Worm (Caenorhabditis elegans) whole organism, L1 larva: Measurements from ENCODE around the gene T20D3.5.

Experiments
- ama-1 ChIP-seq: fragments of 150-350 bp; optimal IDR thresholded peaks from 2 replicates; lab custom pipeline; 2014
- ceh-63 ChIP-seq: fragments of 200-800 bp; sonication (Bioruptor generic); optimal IDR thresholded peaks from 2 replicates; lab custom pipeline; 2018; ENCODE audit warnings: mild to moderate bottlenecking, missing genetic modification characterization, missing compliant biosample characterization
- ceh-8 ChIP-seq: fragments of 200-800 bp; sonication (Bioruptor generic); optimal IDR thresholded peaks from 2 replicates; lab custom pipeline; 2018; ENCODE audit warnings: mild to moderate bottlenecking, missing genetic modification characterization, moderate library complexity, missing compliant biosample characterization
- ceh-82 ChIP-seq, 3 experiments: fragments of 150-350 bp in 1 of 3; sonication (generic microtip) in 2 of 3; optimal IDR thresholded peaks; 2 replicates each; lab custom pipeline; 2014 to 2017; ENCODE audit warnings: missing biosample characterization in 3 of 3, missing genetic modification characterization in 3 of 3
- ceh-88 ChIP-seq: fragments of 200-800 bp; sonication (Bioruptor generic); IDR thresholded peaks from 2 replicates; pipeline ENCODE4 v1.3.6; 2022; ENCODE audit warnings: missing genetic modification characterization, missing compliant biosample characterization
- ces-1 ChIP-seq: fragments of 150-350 bp; optimal IDR thresholded peaks from 2 replicates; lab custom pipeline; 2014; ENCODE audit warnings: missing biosample characterization, missing genetic modification reagents, missing genetic modification characterization
- dsc-1 ChIP-seq: sonication (generic microtip); optimal IDR thresholded peaks from 2 replicates; lab custom pipeline; 2016; ENCODE audit warnings: mild to moderate bottlenecking, missing genetic modification characterization, missing compliant biosample characterization
- efl-1 ChIP-seq, 4 experiments: fragments of 150-350 bp; optimal IDR thresholded peaks in 3 of 4; peaks in 1 of 4; 1 replicate in 1 of 4; 2 replicates in 3 of 4; lab custom pipeline; 2014; ENCODE audit warnings: missing biosample characterization in 2 of 4, missing genetic modification characterization in 2 of 4, missing genetic modification reagents in 2 of 4
- elt-2 ChIP-seq: sonication (generic microtip); optimal IDR thresholded peaks from 2 replicates; lab custom pipeline; 2016; ENCODE audit warnings: missing genetic modification characterization, mild to moderate bottlenecking, inconsistent platforms, missing compliant biosample characterization, missing genetic modification reagents
- elt-3 ChIP-seq, 6 experiments: fragments of 150-350 bp in 1 of 6; sonication (generic microtip); optimal IDR thresholded peaks; 2 replicates each; lab custom pipeline; 2017 to 2018; ENCODE audit warnings: missing biosample characterization in 6 of 6, missing genetic modification characterization in 6 of 6, inconsistent platforms in 1 of 6
- fkh-10 ChIP-seq: sonication (generic microtip); optimal IDR thresholded peaks from 2 replicates; lab custom pipeline; 2017; ENCODE audit warnings: missing biosample characterization, missing genetic modification reagents, missing genetic modification characterization
- fkh-4 ChIP-seq: sonication (generic microtip); optimal IDR thresholded peaks from 2 replicates; lab custom pipeline; 2016; ENCODE audit warnings: missing compliant biosample characterization, missing genetic modification characterization, borderline replicate concordance
- fkh-8 ChIP-seq: sonication (generic microtip); optimal IDR thresholded peaks from 2 replicates; lab custom pipeline; 2016; ENCODE audit warnings: mild to moderate bottlenecking, missing genetic modification characterization, missing compliant biosample characterization
- grh-1 ChIP-seq: fragments of 200-800 bp; sonication (Bioruptor generic); IDR thresholded peaks from 2 replicates; pipeline ENCODE4 v1.3.6; 2022; ENCODE audit warnings: missing genetic modification reagents, missing genetic modification characterization, missing compliant biosample characterization
- hlh-17 ChIP-seq: fragments of 200-800 bp; sonication (Bioruptor generic); optimal IDR thresholded peaks from 2 replicates; lab custom pipeline; 2018; ENCODE audit warnings: missing genetic modification characterization, mild to moderate bottlenecking, missing compliant biosample characterization, moderate library complexity, borderline replicate concordance
- hlh-4 ChIP-seq: sonication (generic microtip); optimal IDR thresholded peaks from 2 replicates; lab custom pipeline; 2016; ENCODE audit warnings: mild to moderate bottlenecking, missing genetic modification characterization, missing compliant biosample characterization
- irx-1 ChIP-seq: sonication (generic microtip); optimal IDR thresholded peaks from 2 replicates; lab custom pipeline; 2016; ENCODE audit warnings: missing genetic modification characterization, missing compliant biosample characterization
- isw-1 ChIP-seq: fragments of 200-800 bp; sonication (Bioruptor generic); IDR thresholded peaks from 2 replicates; pipeline ENCODE4 v1.3.6; 2022; ENCODE audit warnings: missing genetic modification characterization, missing compliant biosample characterization
- lin-13 ChIP-seq: fragments of 150-350 bp; optimal IDR thresholded peaks from 2 replicates; lab custom pipeline; 2014; ENCODE audit warnings: missing biosample characterization, missing genetic modification reagents, missing genetic modification characterization
- lin-14 ChIP-seq: fragments of 200-800 bp; sonication (Bioruptor generic); optimal IDR thresholded peaks from 2 replicates; lab custom pipeline; 2018; ENCODE audit warnings: mild to moderate bottlenecking, missing genetic modification characterization, moderate library complexity, missing compliant biosample characterization
- lin-15B ChIP-seq: fragments of 150-350 bp; sonication (generic microtip); optimal IDR thresholded peaks from 3 replicates; lab custom pipeline; 2014; ENCODE audit warnings: missing biosample characterization, missing genetic modification characterization
- lin-35 ChIP-seq, 2 experiments: fragments of 150-350 bp; optimal IDR thresholded peaks; 2 replicates each; lab custom pipeline; 2014; ENCODE audit warnings: missing biosample characterization in 2 of 2, missing genetic modification characterization in 2 of 2, missing genetic modification reagents in 2 of 2
- lir-3 ChIP-seq: sonication (generic microtip); optimal IDR thresholded peaks from 2 replicates; lab custom pipeline; 2016; ENCODE audit warnings: mild to moderate bottlenecking, missing genetic modification characterization, moderate library complexity, missing compliant biosample characterization; ENCODE audit not compliant: poor library complexity
- lsy-2 ChIP-seq, 2 experiments: fragments of 150-350 bp; optimal IDR thresholded peaks; 2 replicates each; lab custom pipeline; 2014; ENCODE audit warnings: missing biosample characterization in 2 of 2, missing genetic modification characterization in 2 of 2
- mab-9 ChIP-seq: fragments of 200-800 bp; sonication (Bioruptor generic); IDR thresholded peaks from 2 replicates; pipeline ENCODE4 v1.3.6; 2022; ENCODE audit warnings: missing genetic modification reagents, missing genetic modification characterization, missing compliant biosample characterization
- mdl-1 ChIP-seq, 2 experiments: fragments of 150-350 bp; optimal IDR thresholded peaks; 2 replicates each; lab custom pipeline; 2014 to 2017; ENCODE audit warnings: missing biosample characterization in 2 of 2, missing genetic modification characterization in 2 of 2, inconsistent platforms in 1 of 2
- mep-1 ChIP-seq: fragments of 150-350 bp; optimal IDR thresholded peaks from 2 replicates; lab custom pipeline; 2014; ENCODE audit warnings: missing biosample characterization, missing genetic modification characterization
- nhr-11 ChIP-seq: fragments of 150-350 bp; optimal IDR thresholded peaks from 2 replicates; lab custom pipeline; 2014; ENCODE audit warnings: missing biosample characterization, missing genetic modification characterization
- nhr-237 ChIP-seq: fragments of 150-350 bp; optimal IDR thresholded peaks from 2 replicates; lab custom pipeline; 2014; ENCODE audit warnings: missing biosample characterization, missing genetic modification characterization
- nhr-71 ChIP-seq: sonication (generic microtip); optimal IDR thresholded peaks from 2 replicates; lab custom pipeline; 2016; ENCODE audit warnings: mild to moderate bottlenecking, missing genetic modification characterization, moderate library complexity, missing compliant biosample characterization
- nhr-76 ChIP-seq: sonication (generic microtip); optimal IDR thresholded peaks from 2 replicates; lab custom pipeline; 2017; ENCODE audit warnings: missing biosample characterization, missing genetic modification characterization
- nhr-84 ChIP-seq: sonication (generic microtip); optimal IDR thresholded peaks from 2 replicates; lab custom pipeline; 2017; ENCODE audit warnings: missing biosample characterization, missing genetic modification characterization
- nhr-85 ChIP-seq: sonication (generic microtip); peaks from one replicate; lab custom pipeline; 2016; ENCODE audit warnings: missing genetic modification characterization, inconsistent platforms, missing compliant biosample characterization
- nhr-90 ChIP-seq: sonication (generic microtip); optimal IDR thresholded peaks from 2 replicates; lab custom pipeline; 2016; ENCODE audit warnings: mild to moderate bottlenecking, missing genetic modification characterization, missing compliant biosample characterization; ENCODE audit not compliant: poor library complexity
- pag-3 ChIP-seq: sonication (generic microtip); optimal IDR thresholded peaks from 2 replicates; lab custom pipeline; 2017; ENCODE audit warnings: missing genetic modification characterization, mild to moderate bottlenecking, missing compliant biosample characterization, antibody characterized with exemption, borderline replicate concordance; ENCODE audit not compliant: insufficient read depth
- pax-3 ChIP-seq: fragments of 200-800 bp; sonication (Bioruptor generic); optimal IDR thresholded peaks from 2 replicates; lab custom pipeline; 2018; ENCODE audit warnings: mild to moderate bottlenecking, missing genetic modification characterization, moderate library complexity, missing compliant biosample characterization
- pqm-1 ChIP-seq: sonication (generic microtip); optimal IDR thresholded peaks from 3 replicates; lab custom pipeline; 2017; ENCODE audit warnings: missing biosample characterization, missing genetic modification characterization
- rnt-1 ChIP-seq: sonication (generic microtip); optimal IDR thresholded peaks from 2 replicates; lab custom pipeline; 2016; ENCODE audit warnings: mild to moderate bottlenecking, missing genetic modification characterization, moderate library complexity, missing compliant biosample characterization
- snu-23 ChIP-seq: sonication (generic microtip); optimal IDR thresholded peaks from 2 replicates; lab custom pipeline; 2016; ENCODE audit warnings: missing genetic modification characterization, missing compliant biosample characterization
- sptf-1 ChIP-seq: fragments of 150-350 bp; optimal IDR thresholded peaks from 2 replicates; lab custom pipeline; 2014; ENCODE audit warnings: missing biosample characterization, missing genetic modification characterization
- sup-37 ChIP-seq: fragments of 200-800 bp; sonication (Bioruptor generic); optimal IDR thresholded peaks from 2 replicates; lab custom pipeline; 2018; ENCODE audit warnings: mild to moderate bottlenecking, missing genetic modification characterization, missing compliant biosample characterization
- swsn-7 ChIP-seq: sonication (generic microtip); optimal IDR thresholded peaks from 2 replicates; lab custom pipeline; 2016; ENCODE audit warnings: missing genetic modification characterization, missing compliant biosample characterization
- unc-130 ChIP-seq: fragments of 150-350 bp; optimal IDR thresholded peaks from 2 replicates; lab custom pipeline; 2017; ENCODE audit warnings: missing biosample characterization, missing genetic modification characterization, inconsistent platforms
- unc-30 ChIP-seq: sonication (generic microtip); optimal IDR thresholded peaks from 2 replicates; lab custom pipeline; 2017; ENCODE audit warnings: missing biosample characterization, missing genetic modification characterization
- vab-15 ChIP-seq: sonication (generic microtip); optimal IDR thresholded peaks from 2 replicates; lab custom pipeline; 2017; ENCODE audit warnings: missing genotype, mild to moderate bottlenecking, missing genetic modification characterization, missing compliant biosample characterization
- zip-4 ChIP-seq: fragments of 200-800 bp; sonication (Bioruptor generic); optimal IDR thresholded peaks from 2 replicates; lab custom pipeline; 2018; ENCODE audit warnings: mild to moderate bottlenecking, missing genetic modification characterization, moderate library complexity, missing compliant biosample characterization
- ztf-4 ChIP-seq: fragments of 150-350 bp; optimal IDR thresholded peaks from 2 replicates; lab custom pipeline; 2014; ENCODE audit warnings: missing biosample characterization, missing genetic modification characterization

The T20D3.5 gene

ce11 chrIV:9333007-9333406 lies 3.8 kb upstream of the T20D3.5 start:
- TF ChIP-seq lin-15B (tag; lab: Kevin White, UChicago): no peak
- no peak for TF ChIP-seq ceh-8 (GFP tag; lab: Kevin White, UChicago)
- no peak for TF ChIP-seq lin-13 (GFP tag; lab: Kevin White, UChicago)
- no peak for TF ChIP-seq snu-23 (GFP tag; lab: Kevin White, UChicago)
- TF ChIP-seq pag-3 (tag; lab: Kevin White, UChicago): no peak
- TF ChIP-seq nhr-237 (tag; lab: Kevin White, UChicago): no peak
- no peak for TF ChIP-seq lin-35 (GFP tag; optimal IDR thresholded peaks at IDR 0.05; lab: Kevin White, UChicago)
- TF ChIP-seq vab-15 (tag; lab: Kevin White, UChicago): no peak
- no peak for TF ChIP-seq nhr-76
- TF ChIP-seq zip-4 (GFP tag; lab: Kevin White, UChicago): no peak
- peak; percentile 47 for TF ChIP-seq elt-2 (tag; lab: Kevin White, UChicago)
- TF ChIP-seq nhr-11 (tag; lab: Kevin White, UChicago): no peak
- no peak for TF ChIP-seq lir-3
- no peak for TF ChIP-seq pax-3 (tag; lab: Kevin White, UChicago)
- TF ChIP-seq swsn-7 (tag; lab: Kevin White, UChicago): no peak
- no peak for TF ChIP-seq ces-1
- TF ChIP-seq efl-1 (optimal IDR thresholded peaks at IDR 0.05; lab: Kevin White, UChicago): no peak
- TF ChIP-seq efl-1 (GFP tag; optimal IDR thresholded peaks at IDR 0.05 in 1 of 2; lab: Kevin White, UChicago): peak in 1 of 2 experiments; percentile 41
- TF ChIP-seq pqm-1 (tag; lab: Kevin White, UChicago): no peak
- no peak for TF ChIP-seq ceh-63 (GFP tag; lab: Kevin White, UChicago)
- no peak for TF ChIP-seq mab-9 (GFP tag; lab: Robert Waterston, UW)
- TF ChIP-seq ama-1 (lab: Kevin White, UChicago): peak; percentile 45
- no peak for TF ChIP-seq nhr-85 (tag; lab: Kevin White, UChicago)
- TF ChIP-seq dsc-1 (tag; lab: Kevin White, UChicago): no peak
- peak; percentile 5 for TF ChIP-seq nhr-90
- TF ChIP-seq unc-30: no peak
- no peak for TF ChIP-seq nhr-84 (tag; lab: Kevin White, UChicago)
- no peak for TF ChIP-seq rnt-1

ce11 chrIV:9335552-9336251 lies 1.1 kb upstream of the T20D3.5 start, which contains the start of the genes coa-4 and T20D3.14:
coa-4 (minus strand) TSS chrIV:9335602.
T20D3.14 (minus strand) TSS chrIV:9335909.
- TF ChIP-seq ztf-4 (tag; lab: Kevin White, UChicago): no peak
- TF ChIP-seq unc-130 (tag; lab: Kevin White, UChicago): no peak
- no peak for TF ChIP-seq ceh-88 (GFP tag; lab: Robert Waterston, UW)
- no peak for TF ChIP-seq sptf-1 (tag; lab: Kevin White, UChicago)
- peak in 1 of 6 experiments; percentile 43 for TF ChIP-seq elt-3 (tag; optimal IDR thresholded peaks at IDR 0.05; lab: Kevin White, UChicago)
- TF ChIP-seq nhr-71 (tag; lab: Kevin White, UChicago): peak; percentile 71
- TF ChIP-seq hlh-4 (tag; lab: Kevin White, UChicago): no peak
- TF ChIP-seq grh-1 (GFP tag; lab: Robert Waterston, UW): no peak
- TF ChIP-seq isw-1 (GFP tag; lab: Robert Waterston, UW): no peak
- peak; percentile 17 for TF ChIP-seq elt-2 (tag; lab: Kevin White, UChicago)
- TF ChIP-seq lin-13 (GFP tag; lab: Kevin White, UChicago): no peak
- TF ChIP-seq nhr-76: no peak
- no peak for TF ChIP-seq fkh-4 (tag; lab: Kevin White, UChicago)
- no peak for TF ChIP-seq pqm-1 (tag; lab: Kevin White, UChicago)
- peak in 2 of 3 experiments; percentile 6 to 26 for TF ChIP-seq ceh-82 (tag; optimal IDR thresholded peaks at IDR 0.05; lab: Kevin White, UChicago)
- TF ChIP-seq snu-23 (GFP tag; lab: Kevin White, UChicago): peak; percentile 75
- TF ChIP-seq lin-14: peak; percentile 75
- TF ChIP-seq fkh-8: no peak
- no peak for TF ChIP-seq lin-15B (tag; lab: Kevin White, UChicago)
- TF ChIP-seq mdl-1 (tag; optimal IDR thresholded peaks at IDR 0.05; lab: Kevin White, UChicago): peak in 1 of 2 experiments; percentile 54
- no peak for TF ChIP-seq ces-1
- TF ChIP-seq swsn-7 (tag; lab: Kevin White, UChicago): peak; percentile 39
- TF ChIP-seq irx-1: peak; percentile 9
- TF ChIP-seq rnt-1: peak; percentile 33
- TF ChIP-seq lsy-2 (tag; optimal IDR thresholded peaks at IDR 0.05; lab: Kevin White, UChicago): peak; percentile 53 to 58
- no peak for TF ChIP-seq mab-9 (GFP tag; lab: Robert Waterston, UW)
- TF ChIP-seq nhr-11 (tag; lab: Kevin White, UChicago): no peak
- no peak for TF ChIP-seq sup-37
- no peak for TF ChIP-seq fkh-10 (GFP tag; lab: Kevin White, UChicago)
- no peak for TF ChIP-seq ceh-8 (GFP tag; lab: Kevin White, UChicago)
- TF ChIP-seq unc-30: no peak
- peak; percentile 41 for TF ChIP-seq mep-1 (tag; lab: Kevin White, UChicago)
- TF ChIP-seq hlh-17 (GFP tag; lab: Kevin White, UChicago): no peak
